Worm (Caenorhabditis elegans) whole organism, late embryonic: ENCODE measurements around the gene F09E5.16.

Experiments
- C08G9.2 ChIP-seq: sonication (generic microtip); optimal IDR thresholded peaks from 2 replicates; lab custom pipeline; 2016; ENCODE audit warnings: mild to moderate bottlenecking, missing genetic modification characterization, moderate library complexity, missing compliant biosample characterization
- C38D4.7 ChIP-seq: fragments of 200-800 bp; sonication (Bioruptor generic); optimal IDR thresholded peaks from 2 replicates; lab custom pipeline; 2018; ENCODE audit warnings: mild to moderate bottlenecking, missing genetic modification characterization, moderate library complexity, missing compliant biosample characterization
- F13H6.1 ChIP-seq: sonication (generic microtip); optimal IDR thresholded peaks from 2 replicates; lab custom pipeline; 2016; ENCODE audit warnings: missing genetic modification characterization, missing compliant biosample characterization
- T23F11.4 ChIP-seq: fragments of 200-800 bp; sonication (Bioruptor generic); optimal IDR thresholded peaks from 2 replicates; lab custom pipeline; 2018; ENCODE audit warnings: mild to moderate bottlenecking, missing genetic modification characterization, missing compliant biosample characterization
- ama-1 ChIP-seq: fragments of 150-350 bp; optimal IDR thresholded peaks from 2 replicates; lab custom pipeline; 2014
- ceh-14 ChIP-seq: sonication (generic microtip); optimal IDR thresholded peaks from 2 replicates; lab custom pipeline; 2016; ENCODE audit warnings: missing genotype, missing genetic modification characterization, missing compliant biosample characterization
- ceh-18 ChIP-seq: sonication (generic microtip); optimal IDR thresholded peaks from 2 replicates; lab custom pipeline; 2016; ENCODE audit warnings: missing genetic modification characterization, missing compliant biosample characterization
- ceh-2 ChIP-seq: sonication (generic microtip); optimal IDR thresholded peaks from 2 replicates; lab custom pipeline; 2016; ENCODE audit warnings: missing genotype, missing genetic modification characterization, missing compliant biosample characterization
- ceh-24 ChIP-seq: sonication (generic microtip); optimal IDR thresholded peaks from 2 replicates; lab custom pipeline; 2016; ENCODE audit warnings: mild to moderate bottlenecking, missing genetic modification characterization, missing compliant biosample characterization
- ceh-6 ChIP-seq: fragments of 200-800 bp; sonication (Bioruptor generic); optimal IDR thresholded peaks from 2 replicates; lab custom pipeline; 2018; ENCODE audit warnings: mild to moderate bottlenecking, missing genetic modification characterization, missing compliant biosample characterization
- che-1 ChIP-seq: sonication (generic microtip); optimal IDR thresholded peaks from 2 replicates; lab custom pipeline; 2016; ENCODE audit warnings: mild to moderate bottlenecking, missing genetic modification characterization, missing compliant biosample characterization
- dve-1 ChIP-seq: sonication (generic microtip); optimal IDR thresholded peaks from 2 replicates; lab custom pipeline; 2017; ENCODE audit warnings: antibody characterized with exemption, mild to moderate bottlenecking, missing genetic modification characterization, missing compliant biosample characterization
- elt-2 ChIP-seq: sonication (generic microtip); optimal IDR thresholded peaks from 2 replicates; lab custom pipeline; 2016; ENCODE audit warnings: missing genetic modification reagents, missing genetic modification characterization, missing compliant biosample characterization
- elt-4 ChIP-seq: sonication (generic microtip); optimal IDR thresholded peaks from 2 replicates; lab custom pipeline; 2016; ENCODE audit warnings: missing genetic modification characterization, missing compliant biosample characterization
- ets-4 ChIP-seq: sonication (generic microtip); optimal IDR thresholded peaks from 2 replicates; lab custom pipeline; 2016; ENCODE audit warnings: missing genetic modification characterization, missing compliant biosample characterization
- fax-1 ChIP-seq: sonication (generic microtip); optimal IDR thresholded peaks from 2 replicates; lab custom pipeline; 2016; ENCODE audit warnings: missing genotype, missing genetic modification characterization, missing compliant biosample characterization
- fkh-6 ChIP-seq: sonication (generic microtip); optimal IDR thresholded peaks from 2 replicates; lab custom pipeline; 2016; ENCODE audit warnings: missing genetic modification characterization, missing compliant biosample characterization
- gmeb-2 ChIP-seq: sonication (generic microtip); optimal IDR thresholded peaks from 2 replicates; lab custom pipeline; 2016; ENCODE audit warnings: missing genetic modification characterization, inconsistent platforms, missing compliant biosample characterization
- hlh-13 ChIP-seq: fragments of 200-800 bp; sonication (Bioruptor generic); optimal IDR thresholded peaks from 2 replicates; lab custom pipeline; 2018; ENCODE audit warnings: mild to moderate bottlenecking, missing genetic modification characterization, missing compliant biosample characterization
- hlh-30 ChIP-seq: sonication (generic microtip); optimal IDR thresholded peaks from 2 replicates; lab custom pipeline; 2017; ENCODE audit warnings: antibody characterized with exemption, missing genetic modification characterization, missing compliant biosample characterization; ENCODE audit not compliant: insufficient read depth
- hlh-8 ChIP-seq: sonication (generic microtip); optimal IDR thresholded peaks from 2 replicates; lab custom pipeline; 2016; ENCODE audit warnings: missing genotype, missing genetic modification characterization, missing compliant biosample characterization
- madf-2 ChIP-seq: sonication (generic microtip); optimal IDR thresholded peaks from 2 replicates; lab custom pipeline; 2017; ENCODE audit warnings: missing genetic modification characterization, missing compliant biosample characterization
- nfya-1 ChIP-seq: sonication (generic microtip); optimal IDR thresholded peaks from 2 replicates; lab custom pipeline; 2017; ENCODE audit warnings: missing genetic modification characterization, mild to moderate bottlenecking, missing compliant biosample characterization, antibody characterized with exemption, moderate library complexity
- nhr-11 ChIP-seq: fragments of 150-350 bp; optimal IDR thresholded peaks from 2 replicates; lab custom pipeline; 2014; ENCODE audit warnings: missing biosample characterization, missing genetic modification characterization
- nhr-232 ChIP-seq: sonication (generic microtip); optimal IDR thresholded peaks from 2 replicates; lab custom pipeline; 2016; ENCODE audit warnings: missing genetic modification characterization, missing compliant biosample characterization
- pax-1 ChIP-seq: fragments of 150-350 bp; optimal IDR thresholded peaks from 2 replicates; lab custom pipeline; 2014; ENCODE audit warnings: missing biosample characterization, missing genetic modification characterization
- pha-2 ChIP-seq: sonication (generic microtip); optimal IDR thresholded peaks from 2 replicates; lab custom pipeline; 2017; ENCODE audit warnings: mild to moderate bottlenecking, missing genetic modification characterization, missing compliant biosample characterization
- pqm-1 ChIP-seq: sonication (generic microtip); optimal IDR thresholded peaks from 2 replicates; lab custom pipeline; 2016; ENCODE audit warnings: missing genetic modification characterization, missing compliant biosample characterization
- sdc-2 ChIP-seq: sonication (generic microtip); optimal IDR thresholded peaks from 2 replicates; lab custom pipeline; 2016; ENCODE audit warnings: missing genotype, missing genetic modification characterization, missing compliant biosample characterization
- tbx-2 ChIP-seq: sonication (generic microtip); optimal IDR thresholded peaks from 2 replicates; lab custom pipeline; 2016; ENCODE audit warnings: missing genetic modification characterization, missing compliant biosample characterization
- tbx-7 ChIP-seq: sonication (generic microtip); optimal IDR thresholded peaks from 2 replicates; lab custom pipeline; 2016; ENCODE audit warnings: missing genotype, missing genetic modification characterization, missing compliant biosample characterization
- ttx-3 ChIP-seq: sonication (generic microtip); optimal IDR thresholded peaks from 2 replicates; lab custom pipeline; 2016; ENCODE audit warnings: missing genetic modification reagents, missing genetic modification characterization, missing compliant biosample characterization
- unc-42 ChIP-seq: sonication (generic microtip); optimal IDR thresholded peaks from 2 replicates; lab custom pipeline; 2016; ENCODE audit warnings: missing genotype, missing genetic modification characterization, missing compliant biosample characterization
- unc-55 ChIP-seq: sonication (generic microtip); optimal IDR thresholded peaks from 2 replicates; lab custom pipeline; 2017; ENCODE audit warnings: missing biosample characterization, missing genetic modification reagents, missing genetic modification characterization

F09E5.16 gene

DNA sequence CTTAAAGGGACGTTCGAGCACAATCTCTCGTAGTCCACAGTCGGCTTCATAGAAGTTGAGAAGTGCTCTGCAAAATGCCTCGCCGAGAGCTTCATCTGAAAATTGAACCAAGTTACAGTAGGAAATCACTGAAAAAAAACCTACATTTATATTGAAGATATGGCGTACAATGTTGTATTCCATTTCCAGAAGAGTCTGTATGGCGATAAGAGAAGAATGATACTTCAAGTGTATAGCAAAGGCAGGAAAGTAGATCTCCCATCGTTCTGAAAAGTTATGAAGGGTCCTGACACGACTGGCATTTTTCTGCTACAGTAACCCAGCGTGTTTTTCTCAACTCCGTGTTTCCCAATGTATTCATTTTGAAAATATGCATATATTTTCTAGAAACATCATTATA lies 18.7 kb upstream of the F09E5.16 start:
- TF ChIP-seq sdc-2 (tag; lab: Kevin White, UChicago), result no peak
- TF ChIP-seq T23F11.4 (GFP tag; lab: Kevin White, UChicago), result no peak
- TF ChIP-seq unc-42 (tag; lab: Kevin White, UChicago), result no peak
- no peak for TF ChIP-seq elt-2 (tag; lab: Kevin White, UChicago)
- no peak for TF ChIP-seq ceh-24
- no peak for TF ChIP-seq fkh-6 (tag; lab: Kevin White, UChicago)
- TF ChIP-seq unc-55 (GFP tag; lab: Kevin White, UChicago), result no peak
- TF ChIP-seq ets-4 (tag; lab: Kevin White, UChicago), result no peak
- no peak for TF ChIP-seq hlh-8 (tag; lab: Kevin White, UChicago)
- no peak for TF ChIP-seq pqm-1 (tag; lab: Kevin White, UChicago)
- TF ChIP-seq ceh-6 (GFP tag; lab: Kevin White, UChicago), result no peak
- TF ChIP-seq C08G9.2 (tag; lab: Kevin White, UChicago), result no peak
- TF ChIP-seq pax-1 (tag; lab: Kevin White, UChicago), result no peak
- TF ChIP-seq ceh-14 (tag; lab: Kevin White, UChicago), result no peak
- TF ChIP-seq hlh-13 (GFP tag; lab: Kevin White, UChicago), result no peak
- TF ChIP-seq gmeb-2 (tag; lab: Kevin White, UChicago), result no peak

DNA sequence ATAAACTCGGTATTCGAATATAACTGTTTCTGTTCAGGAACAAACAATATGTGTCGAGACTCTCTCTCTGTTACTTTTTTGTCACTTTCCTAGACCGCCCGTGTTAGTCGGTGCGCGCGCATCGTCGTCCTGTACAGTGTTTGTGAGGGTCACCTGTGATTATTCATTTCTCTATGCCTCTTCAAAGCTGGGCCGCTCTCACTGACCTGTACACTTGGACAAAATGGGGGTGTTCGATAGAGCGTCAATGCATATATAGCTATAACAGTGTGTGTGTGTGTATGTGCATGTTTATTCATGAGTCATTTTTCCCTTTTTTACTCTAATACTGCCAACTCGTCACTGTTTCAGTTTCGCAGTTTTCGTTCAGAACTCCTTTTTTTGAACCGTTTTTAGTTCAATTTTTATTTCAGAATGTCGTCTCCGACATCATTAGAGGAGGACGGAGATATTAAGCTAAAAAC lies 14.1 kb upstream of the F09E5.16 start, which contains the start of gene pkc-3:
pkc-3 (plus strand) TSS at position 414 of the 464 bp plus-strand sequence.
- TF ChIP-seq pax-1 (tag; lab: Kevin White, UChicago), result peak; percentile 26
- TF ChIP-seq C38D4.7 (GFP tag; lab: Kevin White, UChicago), result no peak
- TF ChIP-seq ceh-14 (tag; lab: Kevin White, UChicago), result no peak
- peak; percentile 43 for TF ChIP-seq ama-1
- no peak for TF ChIP-seq elt-4 (tag; lab: Kevin White, UChicago)
- TF ChIP-seq nfya-1 (tag; lab: Kevin White, UChicago), result peak; percentile 34
- TF ChIP-seq dve-1 (tag; lab: Kevin White, UChicago), result peak; percentile 4
- no peak for TF ChIP-seq fax-1
- peak; percentile 74 for TF ChIP-seq elt-2 (tag; lab: Kevin White, UChicago)
- TF ChIP-seq F13H6.1, result no peak
- peak; percentile 14 for TF ChIP-seq tbx-2 (tag; lab: Kevin White, UChicago)
- peak; percentile 9 for TF ChIP-seq ceh-2
- peak; percentile 2 for TF ChIP-seq hlh-30
- TF ChIP-seq nhr-11, result no peak
- TF ChIP-seq T23F11.4 (GFP tag; lab: Kevin White, UChicago), result peak; percentile 26

DNA sequence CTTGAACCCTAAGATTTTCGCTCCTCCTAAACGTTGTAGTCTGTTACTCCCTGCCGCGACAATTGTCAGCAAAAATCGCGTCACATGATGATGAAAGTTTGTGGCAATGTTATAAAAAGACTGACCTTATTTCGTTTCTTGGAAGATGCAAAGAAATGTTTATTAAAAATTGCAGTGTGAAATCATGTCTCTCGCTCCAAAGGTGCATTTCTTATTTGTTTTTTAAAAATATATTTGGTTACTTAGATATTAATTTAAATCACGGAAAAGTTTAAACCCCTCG lies 12.6 kb upstream of the F09E5.16 start:
- TF ChIP-seq ttx-3 (tag; lab: Kevin White, UChicago) (no peak), tbx-7 (tag; lab: Kevin White, UChicago) (no peak), ets-4 (tag; lab: Kevin White, UChicago) (no peak)

DNA sequence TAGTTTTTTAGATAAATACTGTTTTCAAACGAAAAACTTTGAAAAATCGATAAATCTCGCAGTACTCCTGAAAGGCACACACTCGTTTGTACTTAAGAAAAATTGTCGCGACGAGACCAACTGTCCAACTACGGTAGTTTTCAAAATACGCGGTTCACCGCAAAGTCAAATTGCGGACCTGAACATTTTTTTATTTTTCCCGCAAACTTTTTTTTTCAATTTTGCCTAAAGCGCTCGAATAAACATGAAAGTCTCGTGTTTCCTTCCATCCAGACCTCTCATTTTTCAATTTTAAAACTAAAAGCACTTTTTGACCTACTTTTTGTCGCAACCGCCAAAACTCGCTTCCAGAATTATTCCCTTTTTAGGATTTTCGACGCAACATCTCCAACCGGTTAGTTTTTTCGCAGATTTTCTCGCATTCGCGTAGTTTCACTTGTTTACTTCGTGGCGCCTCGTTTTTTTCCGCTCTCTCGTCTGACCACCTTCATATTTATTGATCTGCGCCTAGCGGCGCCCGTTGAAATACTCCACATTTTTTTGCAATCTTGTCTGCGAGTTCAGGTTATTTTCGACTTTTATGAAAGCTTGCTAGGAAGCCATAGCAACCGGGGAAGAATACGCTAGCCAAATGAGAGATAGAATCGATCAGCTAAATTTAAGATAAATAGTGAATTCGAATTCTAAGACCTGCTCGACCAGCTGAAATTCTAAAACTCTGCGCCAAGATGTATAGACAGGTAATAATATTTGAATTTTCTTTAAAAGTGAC lies 12.1 kb upstream of the F09E5.16 start, which contains the start of gene prdx-2:
prdx-2 (plus strand) TSS at position 729 of the 772 bp plus-strand sequence.
- TF ChIP-seq nhr-232 (tag; lab: Kevin White, UChicago) (no peak), madf-2 (no peak), ceh-24 (no peak), che-1 (tag; lab: Kevin White, UChicago) (no peak), tbx-7 (tag; lab: Kevin White, UChicago) (no peak), pha-2 (no peak), ama-1 (no peak)

DNA sequence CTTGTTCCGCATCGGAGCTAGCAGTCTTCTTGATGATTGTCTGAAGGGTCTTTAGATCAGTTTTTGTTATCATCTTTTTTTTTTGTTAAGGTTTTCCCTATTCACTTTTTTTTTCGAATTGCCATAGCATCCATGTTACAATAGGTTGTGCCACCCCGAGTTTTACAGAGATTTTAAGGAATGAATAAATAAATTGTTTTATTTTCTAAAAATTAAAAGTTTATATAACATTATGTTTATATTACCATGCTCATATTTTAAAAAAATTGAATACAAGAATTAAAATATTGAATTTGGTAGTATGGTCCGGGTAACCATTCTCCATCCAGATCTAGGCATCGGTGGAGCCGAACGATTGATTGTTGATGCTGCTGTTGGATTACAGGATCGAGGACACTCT lies 9.4 kb upstream of the F09E5.16 start, which contains the start of gene algn-2:
algn-2 (plus strand) TSS at position 301 of the 400 bp plus-strand sequence.
- TF ChIP-seq ceh-18 (tag; lab: Kevin White, UChicago) (no peak), fax-1 (no peak), pqm-1 (tag; lab: Kevin White, UChicago) (no peak), pax-1 (tag; lab: Kevin White, UChicago) (no peak)
